Fruit fly (Drosophila melanogaster): ENCODE results near the gene Ssdp.

Gene Ssdp

dm6 chr3R:18188702-18189125 lies 10.7 kb downstream of the Ssdp start, which contains the start of the genes CG12321 and MED17 (continued):
- TF ChIP-seq vvl (GFP tag; IDR thresholded peaks at IDR 0.05), result peak; percentile 90
- TF ChIP-seq luna (GFP tag; optimal IDR thresholded peaks at IDR 0.05), result no peak
- TF ChIP-seq Dad (GFP tag; optimal IDR thresholded peaks at IDR 0.05), result no peak
- peak; percentile 77 for TF ChIP-seq CG2889 (GFP tag; IDR thresholded peaks at IDR 0.05)
- TF ChIP-seq chm (GFP tag; IDR thresholded peaks at IDR 0.05), result peak; percentile 79
- no peak for TF ChIP-seq usp (GFP tag; optimal IDR thresholded peaks at IDR 0.05)
- TF ChIP-seq ac (GFP tag; optimal IDR thresholded peaks at IDR 0.05), result peak; percentile 11
- TF ChIP-seq CG30431 (GFP tag; optimal IDR thresholded peaks at IDR 0.05), result peak; percentile 85
- peak; percentile 69 for TF ChIP-seq CG7928 (GFP tag; optimal IDR thresholded peaks at IDR 0.05)
- no peak for TF ChIP-seq disco-r (GFP tag; optimal IDR thresholded peaks at IDR 0.05)
- no peak for TF ChIP-seq pros (GFP tag; optimal IDR thresholded peaks at IDR 0.05)
- TF ChIP-seq CG30020 (tag; optimal IDR thresholded peaks at IDR 0.05), result peak; percentile 73
- no peak for TF ChIP-seq TFAM (GFP tag; optimal IDR thresholded peaks at IDR 0.05)
- peak; percentile 82 for TF ChIP-seq CG10366 (GFP tag; IDR thresholded peaks at IDR 0.05)
- TF ChIP-seq gsb (GFP tag; IDR thresholded peaks at IDR 0.05), result peak; percentile 46
- peak; percentile 68 for TF ChIP-seq CG12299 (tag; optimal IDR thresholded peaks at IDR 0.05)
- 0 out of 2 replicates have a peak, but pooled peaks have one; percentile 46 for TF ChIP-seq CG5953 (GFP tag; IDR thresholded peaks at IDR 0.05)
- peak; percentile 70 for TF ChIP-seq gsb-n (tag; optimal IDR thresholded peaks at IDR 0.05)
- TF ChIP-seq caup (GFP tag; optimal IDR thresholded peaks at IDR 0.05; ENCODE audit: severe bottlenecking), result peak; percentile 88
- TF ChIP-seq C15 (GFP tag; IDR thresholded peaks at IDR 0.05), result peak; percentile 74; the same call in 2 of the 3 replicates
- TF ChIP-seq jing (GFP tag; optimal IDR thresholded peaks at IDR 0.05), result peak; percentile 69
- TF ChIP-seq Jarid2 (GFP tag; optimal IDR thresholded peaks at IDR 0.05), result peak; percentile 48
- TF ChIP-seq so (GFP tag; IDR thresholded peaks at IDR 0.05), result peak; percentile 78; the same call in 1 of the 3 replicates
- peak; percentile 83 for TF ChIP-seq cas (GFP tag; IDR thresholded peaks at IDR 0.05)
- TF ChIP-seq CG14710 (tag; optimal IDR thresholded peaks at IDR 0.05), result peak; percentile 92
- TF ChIP-seq Fer2 (tag; optimal IDR thresholded peaks at IDR 0.05), result peak; percentile 71
- peak; percentile 86 for TF ChIP-seq MBD-R2 (GFP tag; IDR thresholded peaks at IDR 0.05)
- no peak for TF ChIP-seq h (optimal IDR thresholded peaks at IDR 0.05)
- peak; percentile 66 for TF ChIP-seq CG7987 (GFP tag; optimal IDR thresholded peaks at IDR 0.05)
- TF ChIP-seq Nf-YA (GFP tag; IDR thresholded peaks at IDR 0.05), result peak; percentile 80
- TF ChIP-seq CG14965 (GFP tag; optimal IDR thresholded peaks at IDR 0.05; ENCODE audit: borderline replicate concordance), result no peak
- peak; percentile 76 for TF ChIP-seq CG10462 (GFP tag; optimal IDR thresholded peaks at IDR 0.05)
- peak; percentile 61 for TF ChIP-seq exex (tag; optimal IDR thresholded peaks at IDR 0.05)
- TF ChIP-seq her (GFP tag; optimal IDR thresholded peaks at IDR 0.05), result no peak
- TF ChIP-seq Ravus (GFP tag; IDR thresholded peaks at IDR 0.05), result peak; percentile 27; the same call in 1 of the 2 replicates
- peak in 1 of 2 experiments; percentile 76 for TF ChIP-seq Eip74EF (GFP tag; optimal IDR thresholded peaks at IDR 0.05)
- no peak for TF ChIP-seq Neu2 (GFP tag; optimal IDR thresholded peaks at IDR 0.05; ENCODE audit: borderline replicate concordance)
- peak; percentile 90 for TF ChIP-seq al (GFP tag; IDR thresholded peaks at IDR 0.05)
- TF ChIP-seq Abd-B (GFP tag; optimal IDR thresholded peaks at IDR 0.05), result peak; percentile 94
- TF ChIP-seq grn (GFP tag; optimal IDR thresholded peaks at IDR 0.05), result no peak
- TF ChIP-seq chif (GFP tag; optimal IDR thresholded peaks at IDR 0.05), result peak in 1 of 2 experiments; percentile 49
- peak; percentile 77 for TF ChIP-seq CG15696 (tag; optimal IDR thresholded peaks at IDR 0.05)
- peak; percentile 55 for TF ChIP-seq Elba2 (GFP tag; optimal IDR thresholded peaks at IDR 0.05)
- peak; percentile 81 for TF ChIP-seq CG6689 (GFP tag; IDR thresholded peaks at IDR 0.05)
- no peak for TF ChIP-seq bowl (GFP tag; IDR thresholded peaks at IDR 0.05)
- 0 out of 3 replicates have a peak, but pooled peaks have one; percentile 51 for TF ChIP-seq otp (GFP tag; IDR thresholded peaks at IDR 0.05)
- no peak for TF ChIP-seq hb (GFP tag; IDR thresholded peaks at IDR 0.05; ENCODE audit: partially characterized antibody)
- TF ChIP-seq CG14014 (GFP tag; IDR thresholded peaks at IDR 0.05), result peak; percentile 87
- no peak for TF ChIP-seq sr (GFP tag; IDR thresholded peaks at IDR 0.05)
- peak; percentile 94 for TF ChIP-seq CG13775 (GFP tag; optimal IDR thresholded peaks at IDR 0.05)
- no peak for TF ChIP-seq CG4707 (GFP tag; optimal IDR thresholded peaks at IDR 0.05)

Data from whole organism, embryonic.